Worm (Caenorhabditis elegans) whole organism, L2 larva: Measurements from ENCODE around the gene E02H1.1.

ENCODE experiments used
- F13H6.1 ChIP-seq: sonication (generic microtip); optimal IDR thresholded peaks from 2 replicates; lab custom pipeline; 2016; ENCODE audit warnings: missing genetic modification characterization, missing compliant biosample characterization
- R02D3.7 ChIP-seq: fragments of 150-350 bp; optimal IDR thresholded peaks from 2 replicates; lab custom pipeline; 2014; ENCODE audit warnings: missing biosample characterization, missing genetic modification characterization
- Y55F3AM.14 ChIP-seq: fragments of 200-800 bp; sonication (Bioruptor generic); optimal IDR thresholded peaks from 2 replicates; lab custom pipeline; 2018; ENCODE audit warnings: mild to moderate bottlenecking, missing genetic modification characterization, missing compliant biosample characterization
- alr-1 ChIP-seq: fragments of 150-350 bp; optimal IDR thresholded peaks from 2 replicates; lab custom pipeline; 2014; ENCODE audit warnings: missing biosample characterization, missing genetic modification characterization
- ama-1 ChIP-seq: fragments of 150-350 bp; optimal IDR thresholded peaks from 2 replicates; lab custom pipeline; 2018; ENCODE audit warnings: inconsistent platforms
- blmp-1 ChIP-seq: sonication (generic microtip); optimal IDR thresholded peaks from 2 replicates; lab custom pipeline; 2017; ENCODE audit warnings: missing genetic modification characterization, mild to moderate bottlenecking, missing compliant biosample characterization, antibody characterized with exemption, moderate library complexity; ENCODE audit not compliant: insufficient read depth
- ceh-16 ChIP-seq: fragments of 150-350 bp; optimal IDR thresholded peaks from 2 replicates; lab custom pipeline; 2014; ENCODE audit warnings: missing biosample characterization, missing genetic modification characterization
- ceh-82 ChIP-seq: fragments of 150-350 bp; optimal IDR thresholded peaks from 2 replicates; lab custom pipeline; 2014; ENCODE audit warnings: missing biosample characterization, missing genetic modification characterization
- crh-2 ChIP-seq: sonication (generic microtip); optimal IDR thresholded peaks from 2 replicates; lab custom pipeline; 2017; ENCODE audit warnings: missing biosample characterization, missing genetic modification characterization
- dmd-4 ChIP-seq: sonication (generic microtip); optimal IDR thresholded peaks from 2 replicates; lab custom pipeline; 2017; ENCODE audit warnings: missing biosample characterization, missing genetic modification characterization
- elt-1 ChIP-seq: fragments of 150-350 bp; optimal IDR thresholded peaks from 2 replicates; lab custom pipeline; 2014; ENCODE audit warnings: missing biosample characterization, missing genetic modification characterization
- lin-11 ChIP-seq: fragments of 150-350 bp; sonication (generic microtip); optimal IDR thresholded peaks from 2 replicates; lab custom pipeline; 2014; ENCODE audit warnings: missing biosample characterization, missing genetic modification characterization, inconsistent platforms, mixed read lengths
- lsy-2 ChIP-seq, 2 experiments: fragments of 150-350 bp in 1 of 2; sonication (generic microtip) in 1 of 2; optimal IDR thresholded peaks; 2 replicates each; lab custom pipeline; 2014 to 2017; ENCODE audit warnings: missing biosample characterization in 2 of 2, missing genetic modification characterization in 2 of 2
- mbf-1 ChIP-seq: sonication (generic microtip); optimal IDR thresholded peaks from 2 replicates; lab custom pipeline; 2017; ENCODE audit warnings: missing biosample characterization, missing genetic modification characterization
- nhr-10 ChIP-seq: sonication (generic microtip); optimal IDR thresholded peaks from 2 replicates; lab custom pipeline; 2017; ENCODE audit warnings: missing biosample characterization, missing genetic modification characterization
- nhr-11 ChIP-seq: fragments of 150-350 bp; optimal IDR thresholded peaks from 2 replicates; lab custom pipeline; 2014; ENCODE audit warnings: missing biosample characterization, missing genetic modification characterization
- nhr-129 ChIP-seq: fragments of 150-350 bp; optimal IDR thresholded peaks from 2 replicates; lab custom pipeline; 2014; ENCODE audit warnings: missing biosample characterization, missing genetic modification characterization
- nhr-21 ChIP-seq: fragments of 150-350 bp; optimal IDR thresholded peaks from 2 replicates; lab custom pipeline; 2014; ENCODE audit warnings: missing biosample characterization, missing genetic modification characterization
- nhr-237 ChIP-seq: fragments of 150-350 bp; optimal IDR thresholded peaks from 2 replicates; lab custom pipeline; 2014; ENCODE audit warnings: missing biosample characterization, missing genetic modification characterization
- nhr-25 ChIP-seq: fragments of 150-350 bp; sonication (generic microtip); optimal IDR thresholded peaks from 3 replicates; lab custom pipeline; 2014; ENCODE audit warnings: missing biosample characterization, missing genetic modification characterization
- nhr-77 ChIP-seq: fragments of 150-350 bp; optimal IDR thresholded peaks from 2 replicates; lab custom pipeline; 2014; ENCODE audit warnings: missing biosample characterization, missing genetic modification characterization
- peb-1 ChIP-seq: fragments of 150-350 bp; optimal IDR thresholded peaks from 2 replicates; lab custom pipeline; 2014; ENCODE audit warnings: missing biosample characterization, missing genetic modification characterization
- sma-3 ChIP-seq: sonication (generic microtip); optimal IDR thresholded peaks from 2 replicates; lab custom pipeline; 2016; ENCODE audit warnings: missing genetic modification reagents, missing genetic modification characterization, missing compliant biosample characterization
- snpc-4 ChIP-seq: fragments of 150-350 bp; optimal IDR thresholded peaks from 2 replicates; lab custom pipeline; 2014; ENCODE audit warnings: missing biosample characterization, missing genetic modification characterization
- unc-39 ChIP-seq: fragments of 150-350 bp; optimal IDR thresholded peaks from 2 replicates; lab custom pipeline; 2014; ENCODE audit warnings: missing biosample characterization, missing genetic modification characterization
- unc-55 ChIP-seq: fragments of 150-350 bp; sonication (generic microtip); optimal IDR thresholded peaks from 3 replicates; lab custom pipeline; 2014; ENCODE audit warnings: missing biosample characterization, missing genetic modification reagents, missing genetic modification characterization
- unc-62 ChIP-seq: fragments of 150-350 bp; optimal IDR thresholded peaks from 2 replicates; lab custom pipeline; 2014; ENCODE audit warnings: missing biosample characterization, missing genetic modification reagents, missing genetic modification characterization
- ztf-1 ChIP-seq: fragments of 200-800 bp; sonication (Bioruptor generic); conservative IDR thresholded peaks from 2 replicates; pipeline ENCODE4 v1.3.6; 2022; ENCODE audit warnings: missing genetic modification characterization, missing compliant biosample characterization
- ztf-11 ChIP-seq: sonication (generic microtip); optimal IDR thresholded peaks from 2 replicates; lab custom pipeline; 2017; ENCODE audit warnings: missing biosample characterization, missing genetic modification characterization

The E02H1.1 gene

ce11 chrII:9554925-9555553, 35.9 kb downstream of the E02H1.1 start, which contains the start of gene F35H8.2:
Gene F35H8.2 (plus strand): TSS chrII:9555503.
- TF ChIP-seq unc-62 (GFP tag; lab: Kevin White, UChicago) = no peak
- no peak for TF ChIP-seq ztf-1 (GFP tag; lab: Robert Waterston, UW)
- TF ChIP-seq sma-3 = peak; percentile 18
- no peak for TF ChIP-seq unc-39
- no peak for TF ChIP-seq dmd-4
- no peak for TF ChIP-seq lin-11 (tag; lab: Kevin White, UChicago)
- TF ChIP-seq lsy-2 (tag; optimal IDR thresholded peaks at IDR 0.05; lab: Kevin White, UChicago) = no peak
- peak; percentile 82 for TF ChIP-seq nhr-25 (tag; lab: Kevin White, UChicago)
- no peak for TF ChIP-seq mbf-1
- TF ChIP-seq ceh-82 = no peak
- TF ChIP-seq nhr-21 (tag; lab: Kevin White, UChicago) = peak; percentile 34
- TF ChIP-seq Y55F3AM.14 (GFP tag; lab: Kevin White, UChicago) = no peak

ce11 chrII:9553179-9553578, 37.8 kb downstream of the E02H1.1 start, which contains the start of gene F35H8.1:
Gene F35H8.1 (minus strand): TSS chrII:9553279.
- TF ChIP-seq nhr-25 (tag; lab: Kevin White, UChicago) (no peak), unc-55 (no peak), elt-1 (tag; lab: Kevin White, UChicago) (no peak), R02D3.7 (tag; lab: Kevin White, UChicago) (no peak), sma-3 (no peak), ztf-11 (tag; lab: Kevin White, UChicago) (no peak)
- TF ChIP-seq, all 48 proteins: peak for 0

ce11 chrII:9551536-9551935, 39.4 kb downstream of the E02H1.1 start, which contains the start of gene F35H8.12:
Gene F35H8.12 (plus strand): TSS chrII:9551836.
- no peak for TF ChIP-seq mbf-1
- TF ChIP-seq Y55F3AM.14 (GFP tag; lab: Kevin White, UChicago) = no peak
- TF ChIP-seq F13H6.1 (tag; lab: Kevin White, UChicago) = no peak
- no peak for TF ChIP-seq nhr-237
- TF ChIP-seq unc-62 (GFP tag; lab: Kevin White, UChicago) = no peak

ce11 chrII:9550718-9551117, 40.2 kb downstream of the E02H1.1 start, which contains the start of gene sra-6:
Gene sra-6 (minus strand): TSS chrII:9550818.
- no peak for TF ChIP-seq nhr-11 (tag; lab: Kevin White, UChicago)
- TF ChIP-seq, all 48 proteins: peak for 0

- TF ChIP-seq crh-2 = no peak
- TF ChIP-seq, all 48 proteins: peak for 0
Observed at ce11 chrII:9544386-9544785, 46.6 kb downstream of the E02H1.1 start, which contains the start of gene sra-7. Gene sra-7 (plus strand): TSS chrII:9544686.

- TF ChIP-seq nhr-129 (no peak), snpc-4 (no peak)
Observed at ce11 chrII:9542785-9543184, 48.2 kb downstream of the E02H1.1 start, which contains the start of gene sra-4. Gene sra-4 (minus strand): TSS chrII:9542885.

ce11 chrII:9540723-9541122, 50.2 kb downstream of the E02H1.1 start, which contains the start of gene sra-3:
Gene sra-3 (minus strand): TSS chrII:9540823.
- TF ChIP-seq alr-1 = no peak
- TF ChIP-seq ceh-16 (tag; lab: Kevin White, UChicago) = no peak
- TF ChIP-seq nhr-21 (tag; lab: Kevin White, UChicago) = no peak
- TF ChIP-seq ama-1 (lab: Kevin White, UChicago) = no peak
- no peak for TF ChIP-seq elt-1 (tag; lab: Kevin White, UChicago)
- no peak for TF ChIP-seq peb-1 (tag; lab: Kevin White, UChicago)
- no peak for TF ChIP-seq nhr-11 (tag; lab: Kevin White, UChicago)
- TF ChIP-seq nhr-10 = no peak
- TF ChIP-seq nhr-77 = no peak
- no peak for TF ChIP-seq dmd-4
- no peak for TF ChIP-seq blmp-1 (tag; lab: Kevin White, UChicago)
- no peak for TF ChIP-seq unc-62 (GFP tag; lab: Kevin White, UChicago)
